Worm (Caenorhabditis elegans): ENCODE data around the gene clec-125.

Gene clec-125

ce11 chrII:3527460-3527859 is 11.7 kb downstream of the clec-125 start:
- TF ChIP-seq ama-1 (optimal IDR thresholded peaks at IDR 0.05) (no peak), tbx-11 (GFP tag; IDR thresholded peaks at IDR 0.05) (no peak), aly-1 (tag; optimal IDR thresholded peaks at IDR 0.05) (no peak), scrt-1 (GFP tag; IDR thresholded peaks at IDR 0.05) (no peak), ets-7 (tag; optimal IDR thresholded peaks at IDR 0.05) (no peak), hmbx-1 (tag; optimal IDR thresholded peaks at IDR 0.05) (no peak), hnd-1 (tag; optimal IDR thresholded peaks at IDR 0.05) (no peak), ceh-13 (GFP tag; optimal IDR thresholded peaks at IDR 0.05) (no peak), sea-1 (GFP tag; conservative IDR thresholded peaks at IDR 0.05) (no peak)

- TF ChIP-seq tbx-37 (GFP tag; conservative IDR thresholded peaks at IDR 0.05) (no peak), hmbx-1 (tag; optimal IDR thresholded peaks at IDR 0.05) (no peak)
These were observed 12.5 kb downstream of the clec-125 start, which contains the start of gene ncs-6 for ce11 chrII:3528256-3528655. ncs-6 (minus strand) TSS chrII:3528516.

- TF ChIP-seq tbx-11 (GFP tag; IDR thresholded peaks at IDR 0.05): no peak
- no peak for TF ChIP-seq B0310.2 (tag; optimal IDR thresholded peaks at IDR 0.05)
- TF ChIP-seq ama-1 (optimal IDR thresholded peaks at IDR 0.05): no peak
These were observed 24.3 kb downstream of the clec-125 start for ce11 chrII:3540151-3540550.

ce11 chrII:3546381-3546931 is 30.7 kb downstream of the clec-125 start, which contains the start of gene apd-3:
apd-3 (minus strand) TSS chrII:3546431.
- TF ChIP-seq scrt-1 (GFP tag; IDR thresholded peaks at IDR 0.05) (no peak), aly-1 (tag; optimal IDR thresholded peaks at IDR 0.05) (no peak), tbx-37 (GFP tag; conservative IDR thresholded peaks at IDR 0.05) (no peak), sea-1 (GFP tag; conservative IDR thresholded peaks at IDR 0.05) (no peak), flt-1 (GFP tag; IDR thresholded peaks at IDR 0.05) (no peak), ets-7 (tag; optimal IDR thresholded peaks at IDR 0.05) (no peak), hnd-1 (tag; optimal IDR thresholded peaks at IDR 0.05) (no peak), F13C5.2 (tag; optimal IDR thresholded peaks at IDR 0.05) (no peak), B0310.2 (tag; optimal IDR thresholded peaks at IDR 0.05) (no peak), hmbx-1 (tag; optimal IDR thresholded peaks at IDR 0.05) (no peak), tra-4 (tag; optimal IDR thresholded peaks at IDR 0.05) (no peak)

DNA sequence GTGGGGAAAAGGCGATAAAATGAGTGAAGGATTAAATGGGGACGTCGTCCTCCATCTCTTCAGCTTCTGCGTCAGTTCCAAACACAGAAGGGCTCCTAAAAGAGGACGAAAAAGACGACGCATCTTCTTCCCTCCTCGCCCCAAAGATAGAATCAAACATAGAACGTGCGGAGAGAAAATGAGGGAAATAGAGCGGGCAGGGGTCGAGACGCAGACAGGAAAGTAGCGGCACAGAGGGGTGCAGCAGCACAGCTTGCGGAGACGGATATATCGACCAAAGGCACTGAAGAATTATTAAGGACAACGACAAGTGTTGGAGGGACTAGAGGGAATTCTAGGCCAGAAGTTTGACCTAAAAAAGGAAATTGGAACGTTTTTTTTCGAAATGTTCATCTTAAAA is 31.5 kb downstream of the clec-125 start:
- peak; percentile 54 for TF ChIP-seq hmg-4 (GFP tag; optimal IDR thresholded peaks at IDR 0.05)
- TF ChIP-seq tbx-37 (GFP tag; conservative IDR thresholded peaks at IDR 0.05): 0 out of 2 replicates have a peak, but pooled peaks have one; percentile 6
- TF ChIP-seq flt-1 (GFP tag; IDR thresholded peaks at IDR 0.05): no peak

- TF ChIP-seq sea-1 (GFP tag; conservative IDR thresholded peaks at IDR 0.05) (no peak), ets-7 (tag; optimal IDR thresholded peaks at IDR 0.05) (no peak), B0310.2 (tag; optimal IDR thresholded peaks at IDR 0.05) (no peak)
These were observed 34.5 kb downstream of the clec-125 start, which contains the start of gene W10G11.19 for ce11 chrII:3550352-3550751. W10G11.19 (plus strand) TSS chrII:3550652.

DNA sequence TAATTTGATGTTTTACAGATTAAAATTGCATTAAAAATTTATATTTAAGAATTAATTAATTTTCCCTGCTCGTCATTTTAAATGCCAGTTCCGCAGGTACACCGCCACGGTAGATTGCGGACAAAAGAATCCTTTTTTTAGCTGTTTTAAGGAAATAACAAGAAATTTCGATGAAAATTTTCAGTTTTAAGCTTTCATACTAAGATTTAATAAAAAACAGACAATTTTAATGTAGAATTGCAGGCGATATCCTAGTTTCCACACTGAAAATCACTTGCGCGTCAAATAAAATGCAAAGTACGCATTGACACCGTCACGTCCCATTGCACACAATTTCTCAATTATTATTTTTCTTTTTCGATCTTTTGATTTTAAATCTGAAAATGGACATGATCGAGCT is 37.6 kb downstream of the clec-125 start, which contains the start of gene dnc-3:
Gene dnc-3 (plus strand): TSS at position 272 of the 400 bp plus-strand sequence.
- TF ChIP-seq hmbx-1 (tag; optimal IDR thresholded peaks at IDR 0.05) (no peak), B0310.2 (tag; optimal IDR thresholded peaks at IDR 0.05) (no peak), tra-4 (tag; optimal IDR thresholded peaks at IDR 0.05) (no peak), ceh-36 (tag; optimal IDR thresholded peaks at IDR 0.05) (no peak), F13C5.2 (tag; optimal IDR thresholded peaks at IDR 0.05) (peak; percentile 40), sea-1 (GFP tag; conservative IDR thresholded peaks at IDR 0.05) (no peak)

ce11 chrII:3554673-3555072 is 38.9 kb downstream of the clec-125 start:
- TF ChIP-seq scrt-1 (GFP tag; IDR thresholded peaks at IDR 0.05): no peak
- no peak for TF ChIP-seq ceh-36 (tag; optimal IDR thresholded peaks at IDR 0.05)
- TF ChIP-seq aly-1 (tag; optimal IDR thresholded peaks at IDR 0.05): no peak
- no peak for TF ChIP-seq sea-1 (GFP tag; conservative IDR thresholded peaks at IDR 0.05)
- no peak for TF ChIP-seq ets-7 (tag; optimal IDR thresholded peaks at IDR 0.05)
- TF ChIP-seq F13C5.2 (tag; optimal IDR thresholded peaks at IDR 0.05): no peak
- no peak for TF ChIP-seq tra-4 (tag; optimal IDR thresholded peaks at IDR 0.05)
- TF ChIP-seq B0310.2 (tag; optimal IDR thresholded peaks at IDR 0.05): no peak
- no peak for TF ChIP-seq pes-1 (GFP tag; IDR thresholded peaks at IDR 0.05)
- no peak for TF ChIP-seq hnd-1 (tag; optimal IDR thresholded peaks at IDR 0.05)
- TF ChIP-seq tbx-37 (GFP tag; conservative IDR thresholded peaks at IDR 0.05): no peak
- TF ChIP-seq hmbx-1 (tag; optimal IDR thresholded peaks at IDR 0.05): no peak
- TF ChIP-seq tbx-11 (GFP tag; IDR thresholded peaks at IDR 0.05): no peak
- no peak for TF ChIP-seq ama-1 (optimal IDR thresholded peaks at IDR 0.05)
- TF ChIP-seq flt-1 (GFP tag; IDR thresholded peaks at IDR 0.05): no peak
- no peak for TF ChIP-seq hmg-4 (GFP tag; optimal IDR thresholded peaks at IDR 0.05)
- TF ChIP-seq ceh-13 (GFP tag; optimal IDR thresholded peaks at IDR 0.05): no peak

DNA sequence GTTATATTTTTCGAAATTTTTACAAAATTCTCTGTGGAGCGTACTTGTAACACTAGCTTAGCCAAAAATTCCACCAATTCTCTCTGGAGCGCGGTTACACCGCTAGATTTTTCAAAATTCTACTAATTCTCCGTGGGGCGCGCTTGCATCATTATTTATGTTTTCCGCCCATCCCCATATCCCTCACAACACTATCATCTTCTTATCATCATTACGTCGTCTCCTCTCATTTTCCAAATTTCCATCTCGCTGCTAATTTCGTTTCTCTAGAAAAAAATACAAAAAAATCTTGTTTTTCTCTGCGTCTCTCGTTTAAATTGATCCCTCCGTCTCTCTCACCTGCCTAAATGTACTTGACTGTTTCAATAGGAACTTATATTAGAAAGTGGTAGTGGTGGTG is 39.5 kb downstream of the clec-125 start:
- TF ChIP-seq pes-1 (GFP tag; IDR thresholded peaks at IDR 0.05) (no peak), ceh-13 (GFP tag; optimal IDR thresholded peaks at IDR 0.05) (no peak), aly-1 (tag; optimal IDR thresholded peaks at IDR 0.05) (no peak), ets-7 (tag; optimal IDR thresholded peaks at IDR 0.05) (no peak), tbx-37 (GFP tag; conservative IDR thresholded peaks at IDR 0.05) (no peak), ceh-36 (tag; optimal IDR thresholded peaks at IDR 0.05) (no peak), hnd-1 (tag; optimal IDR thresholded peaks at IDR 0.05) (no peak), hmbx-1 (tag; optimal IDR thresholded peaks at IDR 0.05) (no peak), tbx-11 (GFP tag; IDR thresholded peaks at IDR 0.05) (no peak), tra-4 (tag; optimal IDR thresholded peaks at IDR 0.05) (no peak)
